Fruit fly (Drosophila melanogaster) whole organism, embryonic: ENCODE data around the gene Rpt6.

ENCODE experiments used
- CG11247 ChIP-seq: fragments of 200-800 bp; sonication (Bioruptor generic); IDR thresholded peaks from 2 replicates; pipeline ENCODE4 v1.3.6; 2022; ENCODE audit warnings: missing biosample characterization, missing genetic modification characterization
- CG11723 ChIP-seq: fragments of 200-800 bp; sonication (Bioruptor generic); optimal IDR thresholded peaks from 2 replicates; lab custom pipeline; 2017; ENCODE audit warnings: missing biosample characterization, mild to moderate bottlenecking, missing genetic modification characterization
- CG13624 ChIP-seq: fragments of 200-800 bp; sonication (Bioruptor generic); optimal IDR thresholded peaks from 2 replicates; lab custom pipeline; 2016; ENCODE audit warnings: missing biosample characterization, missing genetic modification characterization
- CG14965 ChIP-seq: fragments of 200-800 bp; sonication (Bioruptor generic); optimal IDR thresholded peaks from 2 replicates; lab custom pipeline; 2016; ENCODE audit warnings: missing biosample characterization, missing genetic modification characterization, borderline replicate concordance
- CG15073 ChIP-seq: fragments of 200-800 bp; sonication (Bioruptor generic); optimal IDR thresholded peaks from 2 replicates; lab custom pipeline; 2016; ENCODE audit warnings: missing biosample characterization, missing genetic modification characterization
- CG15479 ChIP-seq: fragments of 200-800 bp; sonication (Bioruptor generic); optimal IDR thresholded peaks from 3 replicates; lab custom pipeline; 2019; ENCODE audit warnings: missing biosample characterization, mild to moderate bottlenecking, missing genetic modification characterization, moderate library complexity
- CG1602 ChIP-seq: fragments of 200-800 bp; sonication (Bioruptor generic); optimal IDR thresholded peaks from 3 replicates; lab custom pipeline; 2016; ENCODE audit warnings: missing biosample characterization, missing genetic modification characterization
- CG16813 ChIP-seq: fragments of 200-800 bp; sonication (Bioruptor generic); IDR thresholded peaks from 3 replicates; pipeline ENCODE4 v1.3.6; 2022; ENCODE audit warnings: missing biosample characterization, missing genetic modification characterization; ENCODE audit not compliant: partially characterized antibody
- CG17359 ChIP-seq: fragments of 200-800 bp; sonication (Bioruptor generic); optimal IDR thresholded peaks from 3 replicates; lab custom pipeline; 2018; ENCODE audit warnings: missing biosample characterization, mild to moderate bottlenecking, missing genetic modification characterization, moderate library complexity
- CG30403 ChIP-seq: fragments of 200-800 bp; sonication (Bioruptor generic); optimal IDR thresholded peaks from 3 replicates; lab custom pipeline; 2016; ENCODE audit warnings: missing biosample characterization, missing genetic modification characterization
- CG4282 ChIP-seq: fragments of 200-800 bp; sonication (Bioruptor generic); optimal IDR thresholded peaks from 2 replicates; lab custom pipeline; 2016; ENCODE audit warnings: missing biosample characterization, missing genetic modification characterization
- CG5180 ChIP-seq: fragments of 200-800 bp; sonication (Bioruptor generic); optimal IDR thresholded peaks from 3 replicates; lab custom pipeline; 2017; ENCODE audit warnings: missing biosample characterization, missing genetic modification characterization, mild to moderate bottlenecking, moderate library complexity, missing genetic modification reagents
- CG6254 ChIP-seq: fragments of 200-800 bp; sonication (Bioruptor generic); optimal IDR thresholded peaks from 3 replicates; lab custom pipeline; 2017; ENCODE audit warnings: mild to moderate bottlenecking, missing biosample characterization, missing genetic modification reagents, missing genetic modification characterization
- CG6791 ChIP-seq: fragments of 200-800 bp; sonication (Bioruptor generic); IDR thresholded peaks from 3 replicates; pipeline ENCODE4 v1.3.6; 2022; ENCODE audit warnings: missing biosample characterization, missing genetic modification characterization; ENCODE audit not compliant: partially characterized antibody
- CG7786 ChIP-seq: fragments of 200-800 bp; sonication (Bioruptor generic); optimal IDR thresholded peaks from 2 replicates; lab custom pipeline; 2016; ENCODE audit warnings: missing biosample characterization, missing genetic modification characterization
- CG7839 ChIP-seq: fragments of 200-800 bp; sonication (Bioruptor generic); optimal IDR thresholded peaks from 3 replicates; lab custom pipeline; 2018; ENCODE audit warnings: missing biosample characterization, mild to moderate bottlenecking, missing genetic modification characterization, moderate library complexity
- CG7928 ChIP-seq: fragments of 200-800 bp; sonication (Bioruptor generic); optimal IDR thresholded peaks from 2 replicates; lab custom pipeline; 2017; ENCODE audit warnings: missing biosample characterization, mild to moderate bottlenecking, missing genetic modification characterization
- CG7963 ChIP-seq: fragments of 200-800 bp; sonication (Bioruptor generic); IDR thresholded peaks from 3 replicates; pipeline ENCODE4 v1.3.6; 2022; ENCODE audit warnings: missing biosample characterization, missing genetic modification characterization; ENCODE audit not compliant: partially characterized antibody
- CG9932 ChIP-seq: fragments of 200-800 bp; sonication (Bioruptor generic); IDR thresholded peaks from 2 replicates; pipeline ENCODE4 v1.3.6; 2022; ENCODE audit warnings: missing biosample characterization, missing genetic modification characterization
- CoRest ChIP-seq: fragments of 200-800 bp; sonication (Bioruptor generic); optimal IDR thresholded peaks from 3 replicates; lab custom pipeline; 2018; ENCODE audit warnings: missing biosample characterization, mild to moderate bottlenecking, missing genetic modification characterization, moderate library complexity
- D19B ChIP-seq: fragments of 200-800 bp; sonication (Bioruptor generic); optimal IDR thresholded peaks from 2 replicates; lab custom pipeline; 2017; ENCODE audit warnings: missing biosample characterization, mild to moderate bottlenecking, missing genetic modification characterization
- Dbx ChIP-seq: fragments of 200-800 bp; sonication (Bioruptor generic); IDR thresholded peaks from 3 replicates; pipeline ENCODE4 v1.3.6; 2022; ENCODE audit warnings: missing biosample characterization, missing genetic modification characterization
- Doc2 ChIP-seq: fragments of 200-800 bp; sonication (Bioruptor generic); IDR thresholded peaks from 2 replicates; pipeline ENCODE4 v1.3.6; 2022; ENCODE audit warnings: missing biosample characterization, missing genetic modification characterization
- E2f2 ChIP-seq: fragments of 200-800 bp; sonication (Bioruptor generic); IDR thresholded peaks from 2 replicates; pipeline ENCODE4 v1.3.6; 2022; ENCODE audit warnings: missing biosample characterization, missing genetic modification characterization
- Hr51 ChIP-seq, 2 experiments: fragments of 200-800 bp; sonication (Bioruptor generic); optimal IDR thresholded peaks; 2 replicates in 1 of 2; 3 replicates in 1 of 2; lab custom pipeline; 2016 to 2018; ENCODE audit warnings: missing biosample characterization in 2 of 2, missing genetic modification characterization in 2 of 2, mild to moderate bottlenecking in 1 of 2, moderate library complexity in 1 of 2
- Lhr ChIP-seq: fragments of 200-800 bp; sonication (Bioruptor generic); optimal IDR thresholded peaks from 3 replicates; lab custom pipeline; 2017; ENCODE audit warnings: mild to moderate bottlenecking, missing biosample characterization, missing genetic modification reagents, missing genetic modification characterization
- Mrtf ChIP-seq: fragments of 200-800 bp; sonication (Bioruptor generic); IDR thresholded peaks from 3 replicates; pipeline ENCODE4 v1.3.6; 2022; ENCODE audit warnings: missing biosample characterization, missing genetic modification characterization
- Myb ChIP-seq: fragments of 200-800 bp; sonication (Bioruptor generic); optimal IDR thresholded peaks from 2 replicates; lab custom pipeline; 2016; ENCODE audit warnings: missing biosample characterization, missing genetic modification characterization
- Six4 ChIP-seq: fragments of 200-800 bp; sonication (Bioruptor generic); optimal IDR thresholded peaks from 2 replicates; lab custom pipeline; 2016; ENCODE audit warnings: missing biosample characterization, missing genetic modification characterization
- Sox100B ChIP-seq: fragments of 200-800 bp; sonication (Bioruptor generic); optimal IDR thresholded peaks from 3 replicates; lab custom pipeline; 2018; ENCODE audit warnings: missing biosample characterization, mild to moderate bottlenecking, missing genetic modification characterization
- ash1 ChIP-seq: fragments of 200-800 bp; sonication (Bioruptor generic); optimal IDR thresholded peaks from 2 replicates; lab custom pipeline; 2018; ENCODE audit warnings: missing biosample characterization, mild to moderate bottlenecking, missing genetic modification characterization
- bigmax ChIP-seq: fragments of 200-800 bp; sonication (Bioruptor generic); optimal IDR thresholded peaks from 2 replicates; lab custom pipeline; 2018; ENCODE audit warnings: missing biosample characterization, mild to moderate bottlenecking, missing genetic modification characterization
- cg ChIP-seq: fragments of 200-800 bp; sonication (Bioruptor generic); optimal IDR thresholded peaks from 3 replicates; lab custom pipeline; 2019; ENCODE audit warnings: missing biosample characterization, mild to moderate bottlenecking, missing genetic modification characterization, moderate library complexity
- fd96Cb ChIP-seq: fragments of 200-800 bp; sonication (Bioruptor generic); optimal IDR thresholded peaks from 2 replicates; lab custom pipeline; 2018; ENCODE audit warnings: missing biosample characterization, mild to moderate bottlenecking, missing genetic modification characterization, moderate library complexity
- gce ChIP-seq: fragments of 200-800 bp; sonication (Bioruptor generic); IDR thresholded peaks from 3 replicates; pipeline ENCODE4 v1.3.6; 2022; ENCODE audit warnings: missing biosample characterization, missing genetic modification characterization
- gcm ChIP-seq: fragments of 200-800 bp; sonication (Bioruptor generic); optimal IDR thresholded peaks from 2 replicates; lab custom pipeline; 2019; ENCODE audit warnings: missing biosample characterization, mild to moderate bottlenecking, missing genetic modification characterization, moderate library complexity
- jumu ChIP-seq: fragments of 200-800 bp; sonication (Bioruptor generic); optimal IDR thresholded peaks from 3 replicates; lab custom pipeline; 2016; ENCODE audit warnings: missing biosample characterization, missing genetic modification characterization
- lilli ChIP-seq: fragments of 200-800 bp; sonication (Bioruptor generic); optimal IDR thresholded peaks from 3 replicates; lab custom pipeline; 2016; ENCODE audit warnings: missing biosample characterization, missing genetic modification characterization
- nerfin-1 ChIP-seq: fragments of 200-800 bp; sonication (Bioruptor generic); optimal IDR thresholded peaks from 3 replicates; lab custom pipeline; 2019; ENCODE audit warnings: missing biosample characterization, mild to moderate bottlenecking, missing genetic modification characterization, moderate library complexity
- odd ChIP-seq: fragments of 200-800 bp; sonication (Bioruptor generic); optimal IDR thresholded peaks from 2 replicates; lab custom pipeline; 2017; ENCODE audit warnings: missing biosample characterization, mild to moderate bottlenecking, missing genetic modification characterization
- pfk ChIP-seq: fragments of 200-800 bp; sonication (Bioruptor generic); optimal IDR thresholded peaks from 2 replicates; lab custom pipeline; 2018; ENCODE audit warnings: missing biosample characterization, mild to moderate bottlenecking, missing genetic modification characterization, moderate library complexity
- pho ChIP-seq: fragments of 200-800 bp; sonication (Bioruptor generic); optimal IDR thresholded peaks from 2 replicates; lab custom pipeline; 2016; ENCODE audit warnings: missing biosample characterization, missing genetic modification characterization
- sim ChIP-seq: fragments of 200-800 bp; sonication (Bioruptor generic); IDR thresholded peaks from 2 replicates; pipeline ENCODE4 v1.3.6; 2022; ENCODE audit warnings: missing biosample characterization, missing genetic modification characterization
- ssp ChIP-seq: fragments of 200-800 bp; sonication (Bioruptor generic); IDR thresholded peaks from 2 replicates; pipeline ENCODE4 v1.3.6; 2022; ENCODE audit warnings: missing biosample characterization, missing genetic modification characterization
- vfl ChIP-seq: fragments of 200-800 bp; sonication (Bioruptor generic); optimal IDR thresholded peaks from 2 replicates; lab custom pipeline; 2016; ENCODE audit warnings: missing biosample characterization, missing genetic modification characterization
- zfh1 ChIP-seq: fragments of 200-800 bp; sonication (Bioruptor generic); IDR thresholded peaks from 3 replicates; pipeline ENCODE4 v1.3.6; 2022; ENCODE audit warnings: missing biosample characterization, missing genetic modification characterization

Rpt6 gene

dm6 chrX:21281039-21281911 lies 34.6 kb upstream of the Rpt6 start, which contains the start of gene Mnr (continued):
- TF ChIP-seq D19B (peak; percentile 76), Mrtf (GFP tag; lab: Robert Waterston, UW) (no peak), ash1 (no peak), CG30403 (GFP tag; lab: Kevin White, UChicago) (peak; percentile 30), pfk (no peak), CG7963 (GFP tag; lab: Robert Waterston, UW) (no peak), bigmax (GFP tag; lab: Kevin White, UChicago) (no peak), CG1602 (GFP tag; lab: Kevin White, UChicago) (no peak), gcm (GFP tag; lab: Kevin White, UChicago) (peak; percentile 12), Dbx (0 out of 3 replicates have a peak, but pooled peaks have one; percentile 23), Lhr (GFP tag; lab: Kevin White, UChicago) (no peak), CG6791 (GFP tag; lab: Robert Waterston, UW) (no peak), vfl (GFP tag; lab: Kevin White, UChicago) (no peak), CG9932 (GFP tag; lab: Robert Waterston, UW) (no peak; the same call in 1 of the 2 replicates), CG15073 (GFP tag; lab: Kevin White, UChicago) (no peak), sim (no peak), CoRest (tag; lab: Kevin White, UChicago) (no peak), Sox100B (GFP tag; lab: Kevin White, UChicago) (no peak), CG15479 (no peak), CG7786 (peak; percentile 5), CG17359 (tag; lab: Kevin White, UChicago) (no peak), odd (GFP tag; lab: Kevin White, UChicago) (no peak), Six4 (no peak), E2f2 (GFP tag; lab: Robert Waterston, UW) (peak; percentile 15; the same call in 1 of the 2 replicates), Myb (no peak), fd96Cb (no peak), pho (GFP tag; lab: Kevin White, UChicago) (no peak), CG7928 (no peak), CG7839 (no peak), CG13624 (GFP tag; lab: Kevin White, UChicago) (no peak), ssp (GFP tag; lab: Robert Waterston, UW) (no peak; the same call in 1 of the 2 replicates), gce (GFP tag; lab: Robert Waterston, UW) (no peak), Hr51 (GFP tag; optimal IDR thresholded peaks at IDR 0.05; lab: Kevin White, UChicago) (no peak), nerfin-1 (tag; lab: Kevin White, UChicago) (no peak), CG11723 (GFP tag; lab: Kevin White, UChicago) (no peak), lilli (GFP tag; lab: Kevin White, UChicago) (no peak), CG4282 (GFP tag; lab: Kevin White, UChicago) (no peak), CG14965 (no peak), CG5180 (GFP tag; lab: Kevin White, UChicago) (no peak), CG6254 (no peak), CG16813 (no peak), Doc2 (no peak), cg (GFP tag; lab: Kevin White, UChicago) (peak; percentile 57), zfh1 (GFP tag; lab: Robert Waterston, UW) (no peak), jumu (GFP tag; lab: Kevin White, UChicago) (peak; percentile 5), CG11247 (GFP tag; lab: Robert Waterston, UW) (no peak)
